Worm (Caenorhabditis elegans): ENCODE measurements around the gene Y75B8A.23.

DNA sequence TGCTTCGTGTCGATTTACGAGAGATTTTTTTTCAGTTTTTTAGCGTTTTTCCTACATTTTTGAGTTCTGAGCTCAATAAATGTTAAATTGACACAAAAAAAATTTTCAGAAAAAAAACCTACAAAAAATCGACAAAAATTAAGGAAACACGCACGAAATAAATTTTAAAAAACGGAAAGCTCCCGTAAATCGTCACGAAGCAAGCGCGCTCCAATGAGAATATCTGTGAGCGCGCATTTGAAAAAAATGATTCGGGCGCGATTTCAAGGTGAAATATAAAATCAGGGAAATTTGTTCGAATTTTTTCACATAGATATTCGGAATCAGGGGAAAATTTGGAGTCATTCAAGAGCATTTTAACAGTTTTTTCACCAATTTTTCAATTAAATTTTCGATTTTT, 27.3 kb upstream of the Y75B8A.23 start:
- TF ChIP-seq snpc-4 (tag; optimal IDR thresholded peaks at IDR 0.05): no peak
- no peak for TF ChIP-seq ceh-62 (tag; optimal IDR thresholded peaks at IDR 0.05)
- TF ChIP-seq arid-1 (GFP tag; conservative IDR thresholded peaks at IDR 0.05): no peak
- no peak for TF ChIP-seq ztf-11 (tag; optimal IDR thresholded peaks at IDR 0.05)
- TF ChIP-seq madf-9 (GFP tag; conservative IDR thresholded peaks at IDR 0.05): no peak

Data from whole organism, L4 larva.